Worm (Caenorhabditis elegans) whole organism, L1 larva: ENCODE data around the gene B0546.5.

ENCODE experiments used
- jun-1 ChIP-seq: fragments of 150-350 bp; optimal IDR thresholded peaks from 2 replicates; lab custom pipeline; 2014; ENCODE audit warnings: missing biosample characterization, missing genetic modification reagents, missing genetic modification characterization
- lin-15B ChIP-seq: fragments of 150-350 bp; sonication (generic microtip); optimal IDR thresholded peaks from 3 replicates; lab custom pipeline; 2014; ENCODE audit warnings: missing biosample characterization, missing genetic modification characterization
- pax-3 ChIP-seq: fragments of 200-800 bp; sonication (Bioruptor generic); optimal IDR thresholded peaks from 2 replicates; lab custom pipeline; 2018; ENCODE audit warnings: mild to moderate bottlenecking, missing genetic modification characterization, moderate library complexity, missing compliant biosample characterization
- snpc-4 ChIP-seq: fragments of 150-350 bp; optimal IDR thresholded peaks from 2 replicates; lab custom pipeline; 2014; ENCODE audit warnings: missing biosample characterization, missing genetic modification characterization
- tbx-2 ChIP-seq: sonication (generic microtip); optimal IDR thresholded peaks from 2 replicates; lab custom pipeline; 2016; ENCODE audit warnings: missing genetic modification characterization, missing compliant biosample characterization
- unc-30 ChIP-seq: sonication (generic microtip); optimal IDR thresholded peaks from 2 replicates; lab custom pipeline; 2017; ENCODE audit warnings: missing biosample characterization, missing genetic modification characterization

ce11 chrIV:3436021-3436420 lies 46.1 kb upstream of the B0546.5 start, which contains the start of gene srz-32:
- TF ChIP-seq unc-30 (no peak), lin-15B (tag; lab: Kevin White, UChicago) (no peak), snpc-4 (tag; lab: Kevin White, UChicago) (no peak), jun-1 (tag; lab: Kevin White, UChicago) (no peak), tbx-2 (no peak), pax-3 (tag; lab: Kevin White, UChicago) (no peak)
